Fruit fly (Drosophila melanogaster): ENCODE results near the gene CG9997.

dm6 chr3R:28805164-28805563 lies 48.4 kb upstream of the CG9997 start:
- TF ChIP-seq psq (optimal IDR thresholded peaks at IDR 0.05) = no peak
- TF ChIP-seq Sin3A (optimal IDR thresholded peaks at IDR 0.05) = no peak
- TF ChIP-seq ttk (optimal IDR thresholded peaks at IDR 0.05) = no peak
- no peak for TF ChIP-seq Myc (optimal IDR thresholded peaks at IDR 0.05)
- no peak for TF ChIP-seq h (optimal IDR thresholded peaks at IDR 0.05)
